Fruit fly (Drosophila melanogaster) whole organism, embryonic: ENCODE data around the gene CG15877.

Experiments
- Atf-2 ChIP-seq: fragments of 200-800 bp; sonication (Bioruptor generic); optimal IDR thresholded peaks from 2 replicates; lab custom pipeline; 2016; ENCODE audit warnings: missing biosample characterization, missing genetic modification characterization
- Awh ChIP-seq: fragments of 200-800 bp; sonication (Bioruptor generic); IDR thresholded peaks from 2 replicates; pipeline ENCODE4, ENCODE4 v1.3.6; 2022; ENCODE audit warnings: missing biosample characterization, missing genetic modification characterization
- Bdp1 ChIP-seq: fragments of 200-800 bp; sonication (Bioruptor generic); optimal IDR thresholded peaks from 3 replicates; lab custom pipeline; 2016; ENCODE audit warnings: missing biosample characterization, missing genetic modification characterization
- CG15479 ChIP-seq: fragments of 200-800 bp; sonication (Bioruptor generic); optimal IDR thresholded peaks from 3 replicates; lab custom pipeline; 2019; ENCODE audit warnings: missing biosample characterization, mild to moderate bottlenecking, missing genetic modification characterization, moderate library complexity
- CG16779 ChIP-seq: fragments of 200-800 bp; sonication (Bioruptor generic); IDR thresholded peaks from 2 replicates; pipeline ENCODE4 v1.3.6; 2022; ENCODE audit warnings: missing biosample characterization, missing genetic modification characterization
- CG17829 ChIP-seq: fragments of 200-800 bp; optimal IDR thresholded peaks from 2 replicates; lab custom pipeline; 2019; ENCODE audit warnings: missing biosample characterization, mild to moderate bottlenecking, missing genetic modification characterization, moderate library complexity
- CG31365 ChIP-seq: fragments of 200-800 bp; sonication (Bioruptor generic); optimal IDR thresholded peaks from 2 replicates; lab custom pipeline; 2018; ENCODE audit warnings: missing biosample characterization, mild to moderate bottlenecking, missing genetic modification characterization
- CG3407 ChIP-seq: fragments of 200-800 bp; sonication (Bioruptor generic); optimal IDR thresholded peaks from 2 replicates; lab custom pipeline; 2018; ENCODE audit warnings: missing biosample characterization, mild to moderate bottlenecking, missing genetic modification characterization
- CG42726 ChIP-seq: fragments of 200-800 bp; sonication (Bioruptor generic); IDR thresholded peaks from 2 replicates; pipeline ENCODE4 v1.3.6; 2022; ENCODE audit warnings: missing biosample characterization, missing genetic modification characterization; ENCODE audit not compliant: partially characterized antibody
- CG5245 ChIP-seq: fragments of 200-800 bp; sonication (Bioruptor generic); optimal IDR thresholded peaks from 3 replicates; lab custom pipeline; 2016; ENCODE audit warnings: missing biosample characterization, missing genetic modification characterization
- CG6813 ChIP-seq: fragments of 200-800 bp; sonication (Bioruptor generic); optimal IDR thresholded peaks from 2 replicates; lab custom pipeline; 2017; ENCODE audit warnings: missing biosample characterization, missing genetic modification characterization, mild to moderate bottlenecking, moderate library complexity, missing genetic modification reagents
- CG7928 ChIP-seq: fragments of 200-800 bp; sonication (Bioruptor generic); optimal IDR thresholded peaks from 2 replicates; lab custom pipeline; 2017; ENCODE audit warnings: missing biosample characterization, mild to moderate bottlenecking, missing genetic modification characterization
- Fer1 ChIP-seq: fragments of 200-800 bp; sonication (Bioruptor generic); optimal IDR thresholded peaks from 2 replicates; lab custom pipeline; 2017; ENCODE audit warnings: missing biosample characterization, mild to moderate bottlenecking, missing genetic modification characterization
- Fer3 ChIP-seq: fragments of 200-800 bp; sonication (Bioruptor generic); optimal IDR thresholded peaks from 2 replicates; lab custom pipeline; 2018; ENCODE audit warnings: missing biosample characterization, mild to moderate bottlenecking, missing genetic modification characterization, moderate library complexity
- GATAe ChIP-seq: fragments of 200-800 bp; sonication (Bioruptor generic); conservative IDR thresholded peaks from 2 replicates; pipeline ENCODE4 v1.3.6; 2022; ENCODE audit warnings: missing biosample characterization, missing genetic modification characterization
- HmgD ChIP-seq: fragments of 200-800 bp; sonication (Bioruptor generic); optimal IDR thresholded peaks from 3 replicates; lab custom pipeline; 2016; ENCODE audit warnings: missing biosample characterization, missing genetic modification characterization
- Lpt ChIP-seq: fragments of >200 bp; optimal IDR thresholded peaks from 2 replicates; lab custom pipeline; 2018; ENCODE audit warnings: missing biosample characterization, missing genetic modification characterization
- Meics ChIP-seq: fragments of 200-800 bp; sonication (Bioruptor generic); optimal IDR thresholded peaks from 2 replicates; lab custom pipeline; 2017; ENCODE audit warnings: missing biosample characterization, mild to moderate bottlenecking, missing genetic modification characterization
- Mes4 ChIP-seq: fragments of 200-800 bp; sonication (Bioruptor generic); optimal IDR thresholded peaks from 2 replicates; lab custom pipeline; 2016; ENCODE audit warnings: missing biosample characterization, missing genetic modification characterization
- Mrtf ChIP-seq: fragments of 200-800 bp; sonication (Bioruptor generic); IDR thresholded peaks from 3 replicates; pipeline ENCODE4 v1.3.6; 2022; ENCODE audit warnings: missing biosample characterization, missing genetic modification characterization
- Oaz ChIP-seq: fragments of 200-800 bp; sonication (Bioruptor generic); IDR thresholded peaks from 2 replicates; pipeline ENCODE4 v1.3.6; 2022; ENCODE audit warnings: missing biosample characterization, missing genetic modification characterization
- Side ChIP-seq: fragments of 200-800 bp; sonication (Bioruptor generic); optimal IDR thresholded peaks from 2 replicates; lab custom pipeline; 2016; ENCODE audit warnings: missing biosample characterization, missing genetic modification characterization
- YL-1 ChIP-seq: fragments of 200-800 bp; sonication (Bioruptor generic); optimal IDR thresholded peaks from 3 replicates; lab custom pipeline; 2017; ENCODE audit warnings: missing biosample characterization, mild to moderate bottlenecking, missing genetic modification characterization
- al ChIP-seq: fragments of 200-800 bp; sonication (Bioruptor generic); IDR thresholded peaks from 2 replicates; pipeline ENCODE4 v1.3.6; 2022; ENCODE audit warnings: missing biosample characterization, missing genetic modification characterization
- bab2 ChIP-seq: fragments of 200-800 bp; sonication (Bioruptor generic); optimal IDR thresholded peaks from 2 replicates; lab custom pipeline; 2016; ENCODE audit warnings: missing biosample characterization, missing genetic modification characterization
- crol ChIP-seq: fragments of 200-800 bp; sonication (Bioruptor generic); IDR thresholded peaks from 2 replicates; pipeline ENCODE4 v1.3.6; 2022; ENCODE audit warnings: missing biosample characterization, missing genetic modification characterization
- da ChIP-seq: fragments of 200-800 bp; sonication (Bioruptor generic); optimal IDR thresholded peaks from 2 replicates; lab custom pipeline; 2016; ENCODE audit warnings: missing biosample characterization, missing genetic modification characterization
- dan ChIP-seq: fragments of 200-800 bp; sonication (Bioruptor generic); IDR thresholded peaks from 2 replicates; pipeline ENCODE4 v1.3.6; 2022; ENCODE audit warnings: missing biosample characterization, missing genetic modification characterization
- emc ChIP-seq: fragments of 200-800 bp; sonication (Bioruptor generic); optimal IDR thresholded peaks from 2 replicates; lab custom pipeline; 2016; ENCODE audit warnings: missing biosample characterization, missing genetic modification characterization
- ems ChIP-seq: fragments of 200-800 bp; sonication (Bioruptor generic); optimal IDR thresholded peaks from 3 replicates; lab custom pipeline; 2016; ENCODE audit warnings: missing biosample characterization, missing genetic modification characterization
- fd102C ChIP-seq: fragments of 200-800 bp; sonication (Bioruptor generic); optimal IDR thresholded peaks from 2 replicates; lab custom pipeline; 2018; ENCODE audit warnings: missing biosample characterization, mild to moderate bottlenecking, missing genetic modification characterization, moderate library complexity
- fu2 ChIP-seq: fragments of 200-800 bp; sonication (Bioruptor generic); optimal IDR thresholded peaks from 2 replicates; lab custom pipeline; 2016; ENCODE audit warnings: missing biosample characterization, missing genetic modification characterization
- grn ChIP-seq: fragments of 200-800 bp; sonication (Bioruptor generic); optimal IDR thresholded peaks from 3 replicates; lab custom pipeline; 2017; ENCODE audit warnings: missing biosample characterization, missing genetic modification characterization
- hb ChIP-seq: fragments of 200-800 bp; sonication (Bioruptor generic); IDR thresholded peaks from 3 replicates; pipeline ENCODE4 v1.3.6; 2022; ENCODE audit warnings: missing biosample characterization, missing genetic modification characterization; ENCODE audit not compliant: partially characterized antibody
- inv ChIP-seq: fragments of 200-800 bp; sonication (Bioruptor generic); IDR thresholded peaks from 2 replicates; pipeline ENCODE4 v1.3.6; 2022; ENCODE audit warnings: missing biosample characterization, missing genetic modification characterization; ENCODE audit not compliant: partially characterized antibody
- kay ChIP-seq: fragments of 200-800 bp; sonication (Bioruptor generic); optimal IDR thresholded peaks from 2 replicates; lab custom pipeline; 2016; ENCODE audit warnings: missing biosample characterization, missing genetic modification characterization
- ken ChIP-seq: fragments of 200-800 bp; sonication (Bioruptor generic); IDR thresholded peaks from 3 replicates; pipeline ENCODE4 v1.3.6; 2022; ENCODE audit warnings: missing biosample characterization, missing genetic modification characterization
- klu ChIP-seq: fragments of 200-800 bp; sonication (Bioruptor generic); IDR thresholded peaks from 2 replicates; pipeline ENCODE4 v1.3.6; 2022; ENCODE audit warnings: missing biosample characterization, missing genetic modification characterization
- mld ChIP-seq: fragments of 200-800 bp; sonication (Bioruptor generic); IDR thresholded peaks from 3 replicates; pipeline ENCODE4 v1.3.6; 2022; ENCODE audit warnings: missing biosample characterization, missing genetic modification characterization; ENCODE audit not compliant: partially characterized antibody
- p53 ChIP-seq: fragments of 200-800 bp; sonication (Bioruptor generic); optimal IDR thresholded peaks from 2 replicates; lab custom pipeline; 2016; ENCODE audit warnings: missing biosample characterization, missing genetic modification characterization
- peb ChIP-seq: fragments of 200-800 bp; sonication (Bioruptor generic); IDR thresholded peaks from 2 replicates; pipeline ENCODE4 v1.3.6; 2022; ENCODE audit warnings: missing biosample characterization, missing genetic modification characterization
- pros ChIP-seq: fragments of 200-800 bp; sonication (Bioruptor generic); optimal IDR thresholded peaks from 3 replicates; lab custom pipeline; 2019; ENCODE audit warnings: missing biosample characterization, mild to moderate bottlenecking, missing genetic modification characterization, moderate library complexity
- seq ChIP-seq: fragments of 200-800 bp; sonication (Bioruptor generic); IDR thresholded peaks from 2 replicates; pipeline ENCODE4 v1.3.6; 2022; ENCODE audit warnings: missing biosample characterization, missing genetic modification characterization
- shn ChIP-seq: fragments of 200-800 bp; sonication (Bioruptor generic); optimal IDR thresholded peaks from 3 replicates; lab custom pipeline; 2016; ENCODE audit warnings: missing biosample characterization, missing genetic modification characterization
- tap ChIP-seq: fragments of 200-800 bp; optimal IDR thresholded peaks from 3 replicates; lab custom pipeline; 2019; ENCODE audit warnings: missing biosample characterization, mild to moderate bottlenecking, missing genetic modification characterization, moderate library complexity
- toy ChIP-seq: fragments of 200-800 bp; sonication (Bioruptor generic); IDR thresholded peaks from 2 replicates; pipeline ENCODE4 v1.3.6; 2022; ENCODE audit warnings: missing biosample characterization, missing genetic modification characterization
- tx ChIP-seq: fragments of 200-800 bp; sonication (Bioruptor generic); optimal IDR thresholded peaks from 2 replicates; lab custom pipeline; 2016; ENCODE audit warnings: missing biosample characterization, missing genetic modification characterization
- vvl ChIP-seq: fragments of 200-800 bp; sonication (Bioruptor generic); IDR thresholded peaks from 2 replicates; pipeline ENCODE4 v1.3.6; 2022; ENCODE audit warnings: missing biosample characterization, missing genetic modification characterization
- yki ChIP-seq: fragments of >200 bp; optimal IDR thresholded peaks from 3 replicates; lab custom pipeline; 2018
- zf30C ChIP-seq: fragments of 200-800 bp; sonication (Bioruptor generic); optimal IDR thresholded peaks from 3 replicates; lab custom pipeline; 2018; ENCODE audit warnings: missing biosample characterization, mild to moderate bottlenecking, missing genetic modification characterization

The CG15877 gene

dm6 chr3L:2411564-2412080 is 34.3 kb upstream of the CG15877 start (continued):
- TF ChIP-seq Meics (GFP tag; lab: Kevin White, UChicago) (peak; percentile 69), Awh (GFP tag; lab: Robert Waterston, UW) (no peak), Atf-2 (GFP tag; lab: Kevin White, UChicago) (no peak), CG6813 (GFP tag; lab: Kevin White, UChicago) (peak; percentile 35), Oaz (GFP tag; lab: Robert Waterston, UW) (no peak), CG16779 (no peak), Bdp1 (GFP tag; lab: Kevin White, UChicago) (no peak), CG3407 (no peak), fd102C (GFP tag; lab: Kevin White, UChicago) (no peak), peb (GFP tag; lab: Robert Waterston, UW) (no peak), klu (GFP tag; lab: Robert Waterston, UW) (no peak), mld (GFP tag; lab: Robert Waterston, UW) (no peak), Lpt (GFP tag; lab: Kevin White, UChicago) (no peak), yki (no peak), emc (GFP tag; lab: Kevin White, UChicago) (no peak), tx (no peak), seq (0 out of 2 replicates have a peak, but pooled peaks have one; percentile 13), shn (GFP tag; lab: Kevin White, UChicago) (no peak), YL-1 (no peak), Side (GFP tag; lab: Kevin White, UChicago) (no peak), HmgD (GFP tag; lab: Kevin White, UChicago) (no peak), Fer1 (GFP tag; lab: Kevin White, UChicago) (peak; percentile 77), CG17829 (tag; lab: Kevin White, UChicago) (no peak), Mrtf (GFP tag; lab: Robert Waterston, UW) (no peak), CG31365 (tag; lab: Kevin White, UChicago) (no peak), grn (GFP tag; lab: Kevin White, UChicago) (no peak), kay (GFP tag; lab: Kevin White, UChicago) (no peak), GATAe (GFP tag; lab: Robert Waterston, UW) (no peak), CG42726 (GFP tag; lab: Robert Waterston, UW) (no peak), dan (no peak), p53 (no peak), al (GFP tag; lab: Robert Waterston, UW) (no peak), tap (peak; percentile 13), CG15479 (GFP tag; lab: Kevin White, UChicago) (no peak), bab2 (GFP tag; lab: Kevin White, UChicago) (no peak), ems (GFP tag; lab: Kevin White, UChicago) (no peak), vvl (GFP tag; lab: Robert Waterston, UW) (peak; percentile 29; the same call in 1 of the 2 replicates), inv (no peak), Fer3 (peak; percentile 56), CG7928 (GFP tag; lab: Kevin White, UChicago) (no peak), toy (GFP tag; lab: Robert Waterston, UW) (no peak), zf30C (GFP tag; lab: Kevin White, UChicago) (no peak), crol (no peak), da (no peak), fu2 (GFP tag; lab: Kevin White, UChicago) (no peak), ken (no peak), pros (GFP tag; lab: Kevin White, UChicago) (no peak), CG5245 (no peak), Mes4 (no peak), hb (GFP tag; lab: Robert Waterston, UW) (no peak)
